Worm (Caenorhabditis elegans): Measurements from ENCODE around the gene T22B7.22.

Gene T22B7.22

DNA sequence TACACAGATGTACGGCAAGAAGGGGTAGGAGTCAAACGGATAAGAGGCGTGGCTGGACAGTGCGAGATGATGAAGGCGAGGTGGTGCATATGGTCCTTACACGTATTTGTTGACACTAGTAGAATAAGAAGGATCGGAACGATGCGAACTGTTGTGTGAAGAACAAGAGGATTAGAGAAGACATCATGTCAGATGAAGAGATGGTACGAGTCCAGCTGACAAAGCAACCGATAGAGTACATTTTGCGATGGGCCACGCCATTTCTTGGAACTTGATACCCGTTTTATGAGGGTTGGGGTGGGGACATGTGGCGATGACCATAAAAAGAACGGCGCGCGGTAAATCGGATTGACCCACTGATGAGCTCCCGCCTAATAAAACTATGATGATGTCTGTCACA lies 38.7 kb downstream of the T22B7.22 start:
- no peak for TF ChIP-seq let-526 (GFP tag; IDR thresholded peaks at IDR 0.05)
- TF ChIP-seq ceh-91 (GFP tag; IDR thresholded peaks at IDR 0.05) = no peak
- no peak for TF ChIP-seq attf-6 (GFP tag; IDR thresholded peaks at IDR 0.05)
- no peak for TF ChIP-seq pbrm-1 (GFP tag; IDR thresholded peaks at IDR 0.05)
- TF ChIP-seq F55B11.4 (tag; optimal IDR thresholded peaks at IDR 0.05; ENCODE audit: borderline replicate concordance, insufficient read depth) = no peak
- TF ChIP-seq nfya-2 (GFP tag; IDR thresholded peaks at IDR 0.05) = no peak
- TF ChIP-seq C17E4.6 (GFP tag; IDR thresholded peaks at IDR 0.05) = no peak
- no peak for TF ChIP-seq Y56A3A.18 (GFP tag; IDR thresholded peaks at IDR 0.05)
- TF ChIP-seq rpc-1 (optimal IDR thresholded peaks at IDR 0.05) = no peak
- TF ChIP-seq rpc-1 (tag; optimal IDR thresholded peaks at IDR 0.05) = no peak
- no peak for TF ChIP-seq madf-10 (tag; optimal IDR thresholded peaks at IDR 0.05)
- TF ChIP-seq nhr-179 (tag; optimal IDR thresholded peaks at IDR 0.05) = no peak
- no peak for TF ChIP-seq lin-35 (GFP tag; optimal IDR thresholded peaks at IDR 0.05)
- TF ChIP-seq mxl-1 (tag; optimal IDR thresholded peaks at IDR 0.05) = no peak
- TF ChIP-seq snpc-1.1 (tag; optimal IDR thresholded peaks at IDR 0.05; ENCODE audit: insufficient read depth) = no peak
- no peak for TF ChIP-seq dox-1 (GFP tag; IDR thresholded peaks at IDR 0.05)
- no peak for TF ChIP-seq F57A8.1 (GFP tag; optimal IDR thresholded peaks at IDR 0.05)

DNA sequence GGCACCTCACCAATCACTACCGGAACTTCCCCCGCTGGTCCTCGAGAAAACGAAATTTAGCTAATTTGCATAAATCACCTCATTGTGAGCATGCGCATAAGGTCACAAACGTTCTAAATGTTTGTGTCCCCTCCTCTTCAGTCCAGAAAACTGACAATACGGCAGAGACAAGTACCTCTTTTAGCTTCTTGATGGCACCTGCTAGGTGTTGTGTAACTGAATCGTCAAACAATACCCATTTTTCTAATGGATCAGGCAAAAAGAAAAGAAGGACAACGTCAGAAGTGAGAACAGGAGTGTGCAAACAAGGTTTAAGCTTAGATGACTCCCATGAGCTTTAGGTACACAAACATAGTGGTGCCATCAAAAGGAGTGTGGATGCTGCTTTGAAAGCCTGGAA lies 39.8 kb downstream of the T22B7.22 start:
- TF ChIP-seq nhr-27 (tag; optimal IDR thresholded peaks at IDR 0.05) (no peak), lin-35 (GFP tag; optimal IDR thresholded peaks at IDR 0.05) (no peak), F52B5.7 (tag; optimal IDR thresholded peaks at IDR 0.05) (no peak), ccch-3 (GFP tag; optimal IDR thresholded peaks at IDR 0.05) (no peak), efl-1 (GFP tag; optimal IDR thresholded peaks at IDR 0.05) (no peak), atf-7 (tag; optimal IDR thresholded peaks at IDR 0.05) (no peak), lin-54 (GFP tag; optimal IDR thresholded peaks at IDR 0.05) (no peak), xnd-1 (tag; optimal IDR thresholded peaks at IDR 0.05) (no peak), attf-5 (GFP tag; optimal IDR thresholded peaks at IDR 0.05) (no peak), ceh-27 (GFP tag; optimal IDR thresholded peaks at IDR 0.05) (no peak), gei-17 (GFP tag; optimal IDR thresholded peaks at IDR 0.05) (no peak), ekl-4 (GFP tag; IDR thresholded peaks at IDR 0.05) (no peak), Y53F4B.3 (GFP tag; IDR thresholded peaks at IDR 0.05) (no peak), nhr-179 (tag; optimal IDR thresholded peaks at IDR 0.05) (no peak)

DNA sequence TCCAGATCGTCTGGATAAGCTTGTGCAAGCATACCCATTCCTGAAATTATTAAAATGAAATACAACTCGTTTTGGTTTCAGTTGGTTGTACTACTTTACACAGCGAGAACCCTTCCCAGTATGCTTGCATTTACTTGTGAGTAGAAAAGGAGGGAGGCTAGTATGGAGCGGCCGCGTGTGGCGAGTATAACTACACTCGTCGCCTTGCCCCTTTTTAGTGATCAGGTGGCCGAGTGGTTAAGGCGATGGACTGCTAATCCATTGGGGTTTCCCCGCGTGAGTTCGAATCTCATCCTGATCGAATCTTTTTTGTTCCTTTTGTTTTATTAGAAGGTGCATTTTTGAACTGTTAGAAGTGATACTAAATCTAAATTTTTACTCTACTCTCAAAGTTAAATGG lies 48.0 kb downstream of the T22B7.22 start:
- peak; percentile 41; the same call in 1 of the 2 replicates for TF ChIP-seq attf-6 (GFP tag; IDR thresholded peaks at IDR 0.05)
- TF ChIP-seq F49E8.2 (tag; optimal IDR thresholded peaks at IDR 0.05; ENCODE audit: insufficient read depth) = no peak
- peak; percentile 19 for TF ChIP-seq sptf-2 (GFP tag; optimal IDR thresholded peaks at IDR 0.05)
- peak; percentile 63; the same call in 1 of the 2 replicates for TF ChIP-seq C06A6.2 (GFP tag; conservative IDR thresholded peaks at IDR 0.05)
- peak; percentile 71 for TF ChIP-seq ztf-18 (tag; optimal IDR thresholded peaks at IDR 0.05)
- TF ChIP-seq sea-2 (GFP tag; IDR thresholded peaks at IDR 0.05) = no peak
- TF ChIP-seq ztf-6 (GFP tag; IDR thresholded peaks at IDR 0.05) = peak; percentile 83; the same call in 1 of the 2 replicates
- TF ChIP-seq mcd-1 (GFP tag; IDR thresholded peaks at IDR 0.05) = peak; percentile 69
- TF ChIP-seq lin-40 (tag; optimal IDR thresholded peaks at IDR 0.05) = peak; percentile 61
- TF ChIP-seq hsf-1 (GFP tag; IDR thresholded peaks at IDR 0.05) = 0 out of 2 replicates have a peak, but pooled peaks have one; percentile 31
- TF ChIP-seq ceh-100 (GFP tag; IDR thresholded peaks at IDR 0.05) = no peak; the same call in 1 of the 2 replicates
- no peak for TF ChIP-seq snpc-1.3 (tag; optimal IDR thresholded peaks at IDR 0.05; ENCODE audit: insufficient read depth)
- peak; percentile 29 for TF ChIP-seq tlf-1 (GFP tag; optimal IDR thresholded peaks at IDR 0.05)
- peak; percentile 58 for TF ChIP-seq somi-1 (GFP tag; optimal IDR thresholded peaks at IDR 0.05)
- TF ChIP-seq Y79H2A.3 (GFP tag; conservative IDR thresholded peaks at IDR 0.05) = peak; percentile 56; the same call in 1 of the 2 replicates
- peak; percentile 35; the same call in 1 of the 2 replicates for TF ChIP-seq egl-18 (GFP tag; IDR thresholded peaks at IDR 0.05)
- peak; percentile 81 for TF ChIP-seq ZK185.1 (tag; optimal IDR thresholded peaks at IDR 0.05; ENCODE audit: poor library complexity, severe bottlenecking)
- 0 out of 2 replicates have a peak, but pooled peaks have one; percentile 35 for TF ChIP-seq cebp-2 (GFP tag; IDR thresholded peaks at IDR 0.05)
- TF ChIP-seq rec-8 (tag; optimal IDR thresholded peaks at IDR 0.05) = peak; percentile 83 to 88
